Worm (Caenorhabditis elegans) whole organism, L3 larva: ENCODE data around the gene srh-2.

ENCODE experiments used
- ZK546.5 ChIP-seq: sonication (generic microtip); optimal IDR thresholded peaks from 2 replicates; lab custom pipeline; 2017; ENCODE audit warnings: missing biosample characterization, missing genetic modification characterization
- aly-2 ChIP-seq: fragments of 150-350 bp; optimal IDR thresholded peaks from 2 replicates; lab custom pipeline; 2014; ENCODE audit warnings: missing biosample characterization, missing genetic modification characterization
- ceh-16 ChIP-seq: sonication (generic microtip); optimal IDR thresholded peaks from 2 replicates; lab custom pipeline; 2017; ENCODE audit warnings: missing biosample characterization, missing genetic modification characterization
- ceh-28 ChIP-seq: fragments of 150-350 bp; optimal IDR thresholded peaks from 2 replicates; lab custom pipeline; 2014; ENCODE audit warnings: missing biosample characterization, missing genetic modification reagents, missing genetic modification characterization
- ceh-9 ChIP-seq: sonication (generic microtip); optimal IDR thresholded peaks from 2 replicates; lab custom pipeline; 2018; ENCODE audit warnings: missing biosample characterization, missing genetic modification characterization
- daf-12 ChIP-seq: fragments of 150-350 bp; optimal IDR thresholded peaks from 2 replicates; lab custom pipeline; 2014; ENCODE audit warnings: missing biosample characterization, missing genetic modification reagents, missing genetic modification characterization
- elt-1 ChIP-seq: fragments of 150-350 bp; optimal IDR thresholded peaks from 2 replicates; lab custom pipeline; 2014; ENCODE audit warnings: missing biosample characterization, missing genetic modification characterization
- elt-2 ChIP-seq: sonication (generic microtip); optimal IDR thresholded peaks from 2 replicates; lab custom pipeline; 2016; ENCODE audit warnings: missing genetic modification reagents, mild to moderate bottlenecking, missing genetic modification characterization, missing compliant biosample characterization
- elt-3 ChIP-seq, 3 experiments: fragments of 150-350 bp in 1 of 3; sonication (generic microtip) in 2 of 3; optimal IDR thresholded peaks; 2 replicates in 2 of 3; 4 replicates in 1 of 3; lab custom pipeline; 2014 to 2017; ENCODE audit warnings: missing biosample characterization in 3 of 3, missing genetic modification characterization in 3 of 3
- eor-1 ChIP-seq, 2 experiments: fragments of 150-350 bp; optimal IDR thresholded peaks; 2 replicates each; lab custom pipeline; 2014 to 2018; ENCODE audit warnings: missing biosample characterization in 2 of 2, missing genetic modification characterization in 2 of 2
- fkh-10 ChIP-seq: sonication (generic microtip); optimal IDR thresholded peaks from 2 replicates; lab custom pipeline; 2017; ENCODE audit warnings: missing biosample characterization, missing genetic modification reagents, missing genetic modification characterization
- fkh-2 ChIP-seq: fragments of 150-350 bp; optimal IDR thresholded peaks from 2 replicates; lab custom pipeline; 2014; ENCODE audit warnings: missing biosample characterization, missing genetic modification reagents, missing genetic modification characterization
- hmg-11 ChIP-seq: sonication (generic microtip); optimal IDR thresholded peaks from 2 replicates; lab custom pipeline; 2016; ENCODE audit warnings: missing genetic modification characterization, missing compliant biosample characterization
- jun-1 ChIP-seq: fragments of 150-350 bp; optimal IDR thresholded peaks from 2 replicates; lab custom pipeline; 2014; ENCODE audit warnings: missing biosample characterization, missing genetic modification reagents, missing genetic modification characterization
- lin-15B ChIP-seq: fragments of 150-350 bp; optimal IDR thresholded peaks from 2 replicates; lab custom pipeline; 2014; ENCODE audit warnings: missing biosample characterization, missing genetic modification characterization
- mdl-1 ChIP-seq: fragments of 150-350 bp; optimal IDR thresholded peaks from 2 replicates; lab custom pipeline; 2014; ENCODE audit warnings: missing biosample characterization, missing genetic modification characterization
- mml-1 ChIP-seq: fragments of 150-350 bp; sonication (generic microtip); optimal IDR thresholded peaks from 3 replicates; lab custom pipeline; 2014; ENCODE audit warnings: missing biosample characterization, missing genetic modification characterization
- nfya-1 ChIP-seq: sonication (generic microtip); optimal IDR thresholded peaks from 2 replicates; lab custom pipeline; 2017; ENCODE audit warnings: missing genetic modification characterization, mild to moderate bottlenecking, missing compliant biosample characterization, antibody characterized with exemption, moderate library complexity; ENCODE audit not compliant: insufficient read depth
- nhr-11 ChIP-seq: fragments of 150-350 bp; optimal IDR thresholded peaks from 2 replicates; lab custom pipeline; 2014; ENCODE audit warnings: missing biosample characterization, missing genetic modification characterization
- nhr-12 ChIP-seq: fragments of 150-350 bp; optimal IDR thresholded peaks from 2 replicates; lab custom pipeline; 2014; ENCODE audit warnings: missing biosample characterization, missing genetic modification characterization
- nhr-237 ChIP-seq: fragments of 150-350 bp; optimal IDR thresholded peaks from 2 replicates; lab custom pipeline; 2014; ENCODE audit warnings: missing biosample characterization, missing genetic modification characterization
- nhr-25 ChIP-seq: sonication (generic microtip); optimal IDR thresholded peaks from 2 replicates; lab custom pipeline; 2017; ENCODE audit warnings: missing biosample characterization, missing genetic modification characterization
- nhr-43 ChIP-seq: sonication (generic microtip); optimal IDR thresholded peaks from 2 replicates; lab custom pipeline; 2016; ENCODE audit warnings: mild to moderate bottlenecking, missing genetic modification characterization, missing compliant biosample characterization; ENCODE audit not compliant: poor library complexity, severe bottlenecking
- nhr-67 ChIP-seq: fragments of 150-350 bp; optimal IDR thresholded peaks from 2 replicates; lab custom pipeline; 2014; ENCODE audit warnings: missing biosample characterization, missing genetic modification characterization
- pha-4 ChIP-seq: fragments of 150-350 bp; optimal IDR thresholded peaks from 2 replicates; lab custom pipeline; 2014; ENCODE audit warnings: missing biosample characterization, missing genetic modification reagents, missing genetic modification characterization
- pqm-1 ChIP-seq: fragments of 150-350 bp; optimal IDR thresholded peaks from 2 replicates; lab custom pipeline; 2017; ENCODE audit warnings: missing biosample characterization, missing genetic modification characterization, inconsistent platforms
- sea-2 ChIP-seq: fragments of 150-350 bp; sonication (generic microtip); optimal IDR thresholded peaks from 4 replicates; lab custom pipeline; 2014; ENCODE audit warnings: missing biosample characterization, missing genetic modification reagents, missing genetic modification characterization
- snpc-4 ChIP-seq: fragments of 150-350 bp; optimal IDR thresholded peaks from 2 replicates; lab custom pipeline; 2014; ENCODE audit warnings: missing biosample characterization, missing genetic modification characterization
- tbx-2 ChIP-seq: sonication (generic microtip); optimal IDR thresholded peaks from 2 replicates; lab custom pipeline; 2016; ENCODE audit warnings: mild to moderate bottlenecking, missing genetic modification characterization, missing compliant biosample characterization
- unc-62 ChIP-seq: fragments of 150-350 bp; sonication (generic microtip); optimal IDR thresholded peaks from 4 replicates; lab custom pipeline; 2014; ENCODE audit warnings: missing biosample characterization, missing genetic modification reagents, missing genetic modification characterization
- zag-1 ChIP-seq: fragments of 150-350 bp; optimal IDR thresholded peaks from 2 replicates; lab custom pipeline; 2014; ENCODE audit warnings: missing biosample characterization, missing genetic modification characterization
- ztf-11 ChIP-seq: fragments of 150-350 bp; optimal IDR thresholded peaks from 2 replicates; lab custom pipeline; 2014; ENCODE audit warnings: missing biosample characterization, missing genetic modification characterization
- ztf-4 ChIP-seq: fragments of 150-350 bp; optimal IDR thresholded peaks from 2 replicates; lab custom pipeline; 2014; ENCODE audit warnings: missing biosample characterization, missing genetic modification characterization

srh-2 gene

ce11 chrV:699489-700129 is 28.5 kb upstream of the srh-2 start, which contains the start of the genes ugt-29 and srx-5:
ugt-29 (minus strand) TSS chrV:699589.
srx-5 (plus strand) TSS chrV:700079.
- TF ChIP-seq mdl-1 (tag; lab: Kevin White, UChicago) (no peak), jun-1 (tag; lab: Kevin White, UChicago) (no peak), pha-4 (no peak), ceh-9 (tag; lab: Kevin White, UChicago) (no peak), aly-2 (tag; lab: Kevin White, UChicago) (no peak), nhr-43 (no peak), zag-1 (tag; lab: Kevin White, UChicago) (no peak), ceh-16 (tag; lab: Kevin White, UChicago) (no peak), ztf-11 (tag; lab: Kevin White, UChicago) (no peak), unc-62 (GFP tag; lab: Kevin White, UChicago) (no peak), tbx-2 (tag; lab: Kevin White, UChicago) (no peak), pqm-1 (tag; lab: Kevin White, UChicago) (no peak), ceh-28 (tag; lab: Kevin White, UChicago) (no peak), sea-2 (GFP tag; lab: Kevin White, UChicago) (no peak), mml-1 (tag; lab: Kevin White, UChicago) (no peak), nhr-12 (tag; lab: Kevin White, UChicago) (no peak), ZK546.5 (tag; lab: Kevin White, UChicago) (no peak), nhr-25 (tag; lab: Kevin White, UChicago) (no peak)
- TF ChIP-seq, all 47 proteins: peak for 0

- TF ChIP-seq eor-1 (tag; optimal IDR thresholded peaks at IDR 0.05; lab: Kevin White, UChicago) (no peak), sea-2 (GFP tag; lab: Kevin White, UChicago) (no peak), nhr-11 (tag; lab: Kevin White, UChicago) (no peak), fkh-2 (tag; lab: Kevin White, UChicago) (no peak), nhr-43 (no peak), tbx-2 (tag; lab: Kevin White, UChicago) (no peak), nhr-25 (tag; lab: Kevin White, UChicago) (no peak), elt-1 (tag; lab: Kevin White, UChicago) (no peak), nhr-237 (no peak), ceh-9 (tag; lab: Kevin White, UChicago) (no peak), ceh-28 (tag; lab: Kevin White, UChicago) (no peak), mdl-1 (tag; lab: Kevin White, UChicago) (no peak), ZK546.5 (tag; lab: Kevin White, UChicago) (no peak), pqm-1 (tag; lab: Kevin White, UChicago) (no peak), ztf-4 (tag; lab: Kevin White, UChicago) (no peak)
Measured at ce11 chrV:702260-702659, 25.8 kb upstream of the srh-2 start, which contains the start of gene srbc-37. srbc-37 (plus strand) TSS chrV:702560.

- TF ChIP-seq elt-3 (tag; optimal IDR thresholded peaks at IDR 0.05; lab: Kevin White, UChicago) (no peak), lin-15B (tag; lab: Kevin White, UChicago) (no peak), snpc-4 (tag; lab: Kevin White, UChicago) (no peak), ceh-28 (tag; lab: Kevin White, UChicago) (no peak), pha-4 (no peak), ZK546.5 (tag; lab: Kevin White, UChicago) (no peak)
- TF ChIP-seq, all 47 proteins: peak for 0
Measured at ce11 chrV:706918-707317, 21.2 kb upstream of the srh-2 start, which contains the start of gene srbc-38. srbc-38 (plus strand) TSS chrV:707218.

- no peak for TF ChIP-seq daf-12 (tag; lab: Kevin White, UChicago)
- TF ChIP-seq, all 47 proteins: peak for 0
Measured at ce11 chrV:708808-709207, 19.3 kb upstream of the srh-2 start, which contains the start of gene srbc-39. srbc-39 (plus strand) TSS chrV:709108.

ce11 chrV:712882-713281 is 15.2 kb upstream of the srh-2 start, which contains the start of gene cyp-33C11:
cyp-33C11 (minus strand) TSS chrV:712982.
- no peak for TF ChIP-seq unc-62 (GFP tag; lab: Kevin White, UChicago)
- TF ChIP-seq snpc-4 (tag; lab: Kevin White, UChicago): no peak
- TF ChIP-seq nhr-237: no peak
- no peak for TF ChIP-seq ztf-11 (tag; lab: Kevin White, UChicago)
- TF ChIP-seq hmg-11 (tag; lab: Kevin White, UChicago): no peak
- TF ChIP-seq elt-2 (tag; lab: Kevin White, UChicago): no peak
- TF ChIP-seq ceh-16 (tag; lab: Kevin White, UChicago): no peak
- no peak for TF ChIP-seq nfya-1 (tag; lab: Kevin White, UChicago)
- no peak for TF ChIP-seq nhr-12 (tag; lab: Kevin White, UChicago)
- TF ChIP-seq fkh-10 (GFP tag; lab: Kevin White, UChicago): no peak
- no peak for TF ChIP-seq ztf-4 (tag; lab: Kevin White, UChicago)
- TF ChIP-seq nhr-67 (tag; lab: Kevin White, UChicago): no peak
- TF ChIP-seq daf-12 (tag; lab: Kevin White, UChicago): no peak
- no peak for TF ChIP-seq elt-1 (tag; lab: Kevin White, UChicago)
